Worm (Caenorhabditis elegans) whole organism, young adult: ENCODE results near the gene srw-55.

Source experiments
- C06A6.2 ChIP-seq: fragments of 200-800 bp; sonication (Bioruptor generic); conservative IDR thresholded peaks from 2 replicates; pipeline ENCODE4 v1.3.6; 2022; ENCODE audit warnings: missing genetic modification characterization, missing compliant biosample characterization
- F10E7.11 ChIP-seq: sonication (generic microtip); optimal IDR thresholded peaks from 2 replicates; lab custom pipeline; 2017; ENCODE audit warnings: mild to moderate bottlenecking, missing genetic modification characterization, moderate library complexity, missing compliant biosample characterization
- F39B2.1 ChIP-seq: fragments of 200-800 bp; sonication (Bioruptor generic); IDR thresholded peaks from 2 replicates; pipeline ENCODE4 v1.3.6; 2022; ENCODE audit warnings: missing genetic modification reagents, missing genetic modification characterization, missing compliant biosample characterization
- K12H6.12 ChIP-seq: fragments of 200-800 bp; sonication (Bioruptor generic); optimal IDR thresholded peaks from 2 replicates; lab custom pipeline; 2018; ENCODE audit warnings: mild to moderate bottlenecking, missing genetic modification characterization, missing compliant biosample characterization
- Y95B8A.8 ChIP-seq: fragments of 200-800 bp; sonication (Bioruptor generic); IDR thresholded peaks from 2 replicates; pipeline ENCODE4 v1.3.6; 2022; ENCODE audit warnings: missing genetic modification reagents, missing genetic modification characterization, missing compliant biosample characterization
- ZK185.1 ChIP-seq: sonication (generic microtip); optimal IDR thresholded peaks from 2 replicates; lab custom pipeline; 2016; ENCODE audit warnings: mild to moderate bottlenecking, missing genetic modification characterization, missing compliant biosample characterization; ENCODE audit not compliant: poor library complexity, severe bottlenecking
- attf-6 ChIP-seq: fragments of 200-800 bp; sonication (Bioruptor generic); IDR thresholded peaks from 2 replicates; pipeline ENCODE4 v1.3.6; 2022; ENCODE audit warnings: missing genetic modification reagents, missing genetic modification characterization, missing compliant biosample characterization
- ccch-3 ChIP-seq: fragments of 200-800 bp; sonication (Bioruptor generic); optimal IDR thresholded peaks from 2 replicates; lab custom pipeline; 2018; ENCODE audit warnings: mild to moderate bottlenecking, missing genetic modification characterization, missing compliant biosample characterization
- ceh-100 ChIP-seq: fragments of 200-800 bp; sonication (Bioruptor generic); IDR thresholded peaks from 2 replicates; pipeline ENCODE4 v1.3.6; 2022; ENCODE audit warnings: missing genetic modification reagents, missing genetic modification characterization, missing compliant biosample characterization
- ceh-27 ChIP-seq: fragments of 200-800 bp; sonication (Bioruptor generic); optimal IDR thresholded peaks from 2 replicates; lab custom pipeline; 2018; ENCODE audit warnings: mild to moderate bottlenecking, missing genetic modification characterization, moderate library complexity, missing compliant biosample characterization
- ceh-79 ChIP-seq: sonication (generic microtip); optimal IDR thresholded peaks from 2 replicates; lab custom pipeline; 2017; ENCODE audit warnings: mild to moderate bottlenecking, missing genetic modification characterization, missing compliant biosample characterization
- egl-18 ChIP-seq: fragments of 200-800 bp; sonication (Bioruptor generic); IDR thresholded peaks from 2 replicates; pipeline ENCODE4 v1.3.6; 2022; ENCODE audit warnings: missing genetic modification reagents, missing genetic modification characterization, missing compliant biosample characterization
- fkh-3 ChIP-seq: sonication (generic microtip); optimal IDR thresholded peaks from 2 replicates; lab custom pipeline; 2016; ENCODE audit warnings: mild to moderate bottlenecking, missing genetic modification characterization, missing compliant biosample characterization
- hsf-1 ChIP-seq: fragments of 200-800 bp; sonication (Bioruptor generic); IDR thresholded peaks from 2 replicates; pipeline ENCODE4 v1.3.6; 2022; ENCODE audit warnings: missing genetic modification reagents, missing genetic modification characterization, missing compliant biosample characterization
- lag-1 ChIP-seq: fragments of 200-800 bp; sonication (Bioruptor generic); IDR thresholded peaks from 2 replicates; pipeline ENCODE4 v1.3.6; 2022; ENCODE audit warnings: missing genetic modification reagents, missing genetic modification characterization, missing compliant biosample characterization
- lin-35 ChIP-seq, 3 experiments: fragments of 150-350 bp in 2 of 3; sonication (generic microtip) in 1 of 3; optimal IDR thresholded peaks; 2 replicates each; lab custom pipeline; 2014 to 2018; ENCODE audit warnings: missing biosample characterization in 3 of 3, missing genetic modification characterization in 3 of 3, missing genetic modification reagents in 3 of 3
- lir-1 ChIP-seq: fragments of 200-800 bp; sonication (Bioruptor generic); conservative IDR thresholded peaks from 2 replicates; pipeline ENCODE4 v1.3.6; 2022; ENCODE audit warnings: missing genetic modification reagents, missing genetic modification characterization, missing compliant biosample characterization
- lsy-27 ChIP-seq: sonication (generic microtip); optimal IDR thresholded peaks from 2 replicates; lab custom pipeline; 2017; ENCODE audit warnings: missing genetic modification characterization, mild to moderate bottlenecking, missing compliant biosample characterization, antibody characterized with exemption, missing genotype, borderline replicate concordance; ENCODE audit not compliant: insufficient read depth
- madf-3 ChIP-seq: fragments of 200-800 bp; sonication (Bioruptor generic); IDR thresholded peaks from 2 replicates; pipeline ENCODE4 v1.3.6; 2022; ENCODE audit warnings: missing genetic modification reagents, missing genetic modification characterization, missing compliant biosample characterization
- madf-6 ChIP-seq: fragments of 200-800 bp; sonication (Bioruptor generic); IDR thresholded peaks from 2 replicates; pipeline ENCODE4 v1.3.6; 2022; ENCODE audit warnings: missing genetic modification reagents, missing genetic modification characterization, missing compliant biosample characterization
- mxl-1 ChIP-seq: sonication (generic microtip); optimal IDR thresholded peaks from 2 replicates; lab custom pipeline; 2016; ENCODE audit warnings: missing genetic modification characterization, missing compliant biosample characterization
- nfya-1 ChIP-seq: sonication (generic microtip); optimal IDR thresholded peaks from 2 replicates; lab custom pipeline; 2017; ENCODE audit warnings: antibody characterized with exemption, missing compliant biosample characterization, missing genetic modification characterization, borderline replicate concordance; ENCODE audit not compliant: insufficient read depth
- nhr-80 ChIP-seq: sonication (generic microtip); optimal IDR thresholded peaks from 2 replicates; lab custom pipeline; 2016; ENCODE audit warnings: missing genetic modification characterization, missing compliant biosample characterization
- repo-1 ChIP-seq: sonication (generic microtip); optimal IDR thresholded peaks from 2 replicates; lab custom pipeline; 2017; ENCODE audit warnings: mild to moderate bottlenecking, missing genetic modification characterization, missing compliant biosample characterization
- rpc-1 ChIP-seq, 2 experiments: fragments of 150-350 bp in 1 of 2; sonication (generic microtip) in 1 of 2; optimal IDR thresholded peaks; 2 replicates each; lab custom pipeline; 2014 to 2018; ENCODE audit warnings: missing biosample characterization in 1 of 2, missing genetic modification characterization in 1 of 2, missing genetic modification reagents in 1 of 2, missing genotype in 1 of 2
- snpc-1.1 ChIP-seq: sonication (generic microtip); optimal IDR thresholded peaks from 2 replicates; lab custom pipeline; 2017; ENCODE audit warnings: missing genetic modification characterization, mild to moderate bottlenecking, missing compliant biosample characterization, antibody characterized with exemption, moderate library complexity, missing genotype, missing genetic modification reagents; ENCODE audit not compliant: insufficient read depth
- snpc-4 ChIP-seq, 5 experiments: fragments of 150-350 bp in 1 of 5; sonication (generic microtip) in 4 of 5; optimal IDR thresholded peaks; 2 replicates each; lab custom pipeline; 2014 to 2018; ENCODE audit warnings: missing genetic modification characterization in 5 of 5, missing biosample characterization in 3 of 5, antibody characterized with exemption in 2 of 5, mild to moderate bottlenecking in 2 of 5, missing compliant biosample characterization in 2 of 5, missing genotype in 2 of 5, moderate library complexity in 2 of 5, missing genetic modification reagents in 1 of 5
- sptf-2 ChIP-seq: fragments of 200-800 bp; sonication (Bioruptor generic); optimal IDR thresholded peaks from 2 replicates; lab custom pipeline; 2018; ENCODE audit warnings: mild to moderate bottlenecking, missing genetic modification characterization, missing compliant biosample characterization
- tbx-9 ChIP-seq: sonication (generic microtip); optimal IDR thresholded peaks from 2 replicates; lab custom pipeline; 2016; ENCODE audit warnings: borderline replicate concordance, missing genetic modification characterization, inconsistent platforms, missing compliant biosample characterization
- tlf-1 ChIP-seq: fragments of 200-800 bp; sonication (Bioruptor generic); optimal IDR thresholded peaks from 2 replicates; lab custom pipeline; 2018; ENCODE audit warnings: mild to moderate bottlenecking, missing genetic modification characterization, missing compliant biosample characterization
- zim-3 ChIP-seq: sonication (generic microtip); optimal IDR thresholded peaks from 2 replicates; lab custom pipeline; 2017; ENCODE audit warnings: mild to moderate bottlenecking, missing genetic modification characterization, moderate library complexity, missing compliant biosample characterization
- ztf-22 ChIP-seq: fragments of 200-800 bp; sonication (Bioruptor generic); optimal IDR thresholded peaks from 2 replicates; lab custom pipeline; 2018; ENCODE audit warnings: mild to moderate bottlenecking, missing genetic modification characterization, moderate library complexity, missing compliant biosample characterization
- ztf-28 ChIP-seq: fragments of 200-800 bp; sonication (Bioruptor generic); IDR thresholded peaks from 2 replicates; pipeline ENCODE4 v1.3.6; 2022; ENCODE audit warnings: missing genetic modification reagents, missing genetic modification characterization, missing compliant biosample characterization
- ztf-3 ChIP-seq: fragments of 200-800 bp; sonication (Bioruptor generic); optimal IDR thresholded peaks from 2 replicates; lab custom pipeline; 2018; ENCODE audit warnings: mild to moderate bottlenecking, missing genetic modification characterization, missing compliant biosample characterization

srw-55 gene

DNA sequence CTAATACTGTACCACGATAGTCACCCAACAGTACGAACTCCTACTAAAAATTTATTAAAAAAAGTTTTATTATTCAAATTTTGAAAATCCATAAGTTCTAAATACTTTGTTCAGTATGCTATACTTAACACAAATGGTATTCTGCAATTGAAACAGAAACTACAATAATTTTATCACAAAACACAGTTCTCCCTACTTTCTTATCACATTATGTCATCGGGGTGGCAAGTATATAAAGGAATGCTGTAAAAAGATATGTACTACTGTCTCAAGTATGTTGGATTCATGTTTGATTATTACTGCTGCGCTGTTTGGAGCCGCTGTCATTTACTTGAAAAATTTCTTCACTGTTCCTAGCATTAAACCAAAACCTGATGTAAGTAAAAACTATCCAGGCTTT, 19.1 kb downstream of the srw-55 start, which contains the start of gene cdr-1:
cdr-1 (plus strand) TSS at position 208 of the 400 bp plus-strand sequence.
- TF ChIP-seq lin-35 (GFP tag; optimal IDR thresholded peaks at IDR 0.05; lab: Kevin White, UChicago) (no peak), hsf-1 (GFP tag; lab: Robert Waterston, UW) (no peak), egl-18 (GFP tag; lab: Robert Waterston, UW) (no peak), snpc-4 (GFP tag; optimal IDR thresholded peaks at IDR 0.05; lab: Kevin White, UChicago) (no peak), snpc-4 (tag; optimal IDR thresholded peaks at IDR 0.05; lab: Kevin White, UChicago) (no peak), sptf-2 (GFP tag; lab: Kevin White, UChicago) (no peak), fkh-3 (tag; lab: Kevin White, UChicago) (no peak), lsy-27 (tag; lab: Kevin White, UChicago) (no peak), ztf-3 (GFP tag; lab: Kevin White, UChicago) (no peak), zim-3 (tag; lab: Kevin White, UChicago) (no peak), lag-1 (GFP tag; lab: Robert Waterston, UW) (no peak), ztf-28 (GFP tag; lab: Robert Waterston, UW) (no peak), ccch-3 (GFP tag; lab: Kevin White, UChicago) (no peak), nhr-80 (no peak), ceh-79 (tag; lab: Kevin White, UChicago) (no peak), madf-3 (GFP tag; lab: Robert Waterston, UW) (no peak), snpc-1.1 (no peak), ceh-100 (GFP tag; lab: Robert Waterston, UW) (no peak), rpc-1 (optimal IDR thresholded peaks at IDR 0.05; lab: Kevin White, UChicago) (no peak), rpc-1 (tag; optimal IDR thresholded peaks at IDR 0.05; lab: Kevin White, UChicago) (no peak), ceh-27 (GFP tag; lab: Kevin White, UChicago) (no peak), lir-1 (GFP tag; lab: Robert Waterston, UW) (no peak)

DNA sequence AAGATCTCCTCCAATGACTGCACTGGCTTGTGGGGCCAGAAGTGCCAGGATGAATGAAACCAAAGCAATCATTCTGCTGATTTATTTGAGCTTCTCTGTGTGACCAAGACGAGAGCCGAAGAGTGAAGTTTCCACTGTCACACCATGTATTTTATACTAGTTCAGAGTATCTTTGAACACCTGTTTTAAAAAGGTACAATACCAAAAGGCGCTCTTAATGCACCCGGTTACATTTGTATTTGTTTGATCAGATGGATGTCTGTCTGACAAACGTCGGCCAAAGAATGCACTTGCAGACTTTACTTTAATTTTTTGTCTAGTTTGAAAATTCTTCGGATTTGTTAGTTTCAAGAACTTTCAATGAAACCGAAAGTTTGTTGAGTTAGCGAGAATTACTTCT, 19.9 kb downstream of the srw-55 start, which contains the start of gene F35E8.10:
F35E8.10 (minus strand) TSS at position 101 of the 400 bp plus-strand sequence.
- no peak for TF ChIP-seq nhr-80
- no peak for TF ChIP-seq mxl-1 (tag; lab: Kevin White, UChicago)
- TF ChIP-seq tbx-9 (tag; lab: Kevin White, UChicago), result no peak
- no peak for TF ChIP-seq K12H6.12

- TF ChIP-seq ztf-22 (GFP tag; lab: Kevin White, UChicago), result no peak
- TF ChIP-seq attf-6 (GFP tag; lab: Robert Waterston, UW), result no peak
- no peak for TF ChIP-seq tlf-1
- no peak for TF ChIP-seq F10E7.11
- TF ChIP-seq nfya-1, result no peak
- no peak for TF ChIP-seq F39B2.1 (GFP tag; lab: Robert Waterston, UW)
- TF ChIP-seq ZK185.1 (tag; lab: Kevin White, UChicago), result no peak
- TF ChIP-seq C06A6.2 (GFP tag; lab: Robert Waterston, UW), result no peak
- TF ChIP-seq madf-6, result no peak
- no peak for TF ChIP-seq repo-1 (tag; lab: Kevin White, UChicago)
- no peak for TF ChIP-seq Y95B8A.8 (GFP tag; lab: Robert Waterston, UW)
These were observed 22.7 kb downstream of the srw-55 start, which contains the start of gene F35E8.9 for ce11 chrV:15917458-15917857. Gene F35E8.9 (minus strand): TSS chrV:15917558.
